Worm (Caenorhabditis elegans) whole organism, young adult: ENCODE measurements around the gene Y54G9A.5.
A peak's percentile ranks its signal among the peaks of the same experiment; 100 is the strongest.

ENCODE experiments used
- F33H1.4 ChIP-seq: fragments of 200-800 bp; sonication (Bioruptor generic); IDR thresholded peaks from 2 replicates; pipeline ENCODE4 v1.3.6; 2022; ENCODE audit warnings: missing genetic modification reagents, missing genetic modification characterization, missing compliant biosample characterization
- F37B4.10 ChIP-seq: fragments of 200-800 bp; sonication (Bioruptor generic); IDR thresholded peaks from 2 replicates; pipeline ENCODE4 v1.3.6; 2022; ENCODE audit warnings: missing genetic modification characterization, missing compliant biosample characterization
- Y56A3A.18 ChIP-seq: fragments of 200-800 bp; sonication (Bioruptor generic); IDR thresholded peaks from 2 replicates; pipeline ENCODE4 v1.3.6; 2022; ENCODE audit warnings: missing genetic modification reagents, missing genetic modification characterization, missing compliant biosample characterization
- Y79H2A.3 ChIP-seq: fragments of 200-800 bp; sonication (Bioruptor generic); conservative IDR thresholded peaks from 2 replicates; pipeline ENCODE4 v1.3.6; 2022; ENCODE audit warnings: missing genetic modification reagents, missing genetic modification characterization, missing compliant biosample characterization
- akir-1 ChIP-seq: fragments of 200-800 bp; sonication (Bioruptor generic); optimal IDR thresholded peaks from 2 replicates; lab custom pipeline; 2018; ENCODE audit warnings: mild to moderate bottlenecking, missing genetic modification characterization, moderate library complexity, missing compliant biosample characterization
- aptf-2 ChIP-seq: fragments of 200-800 bp; sonication (Bioruptor generic); conservative IDR thresholded peaks from 2 replicates; pipeline ENCODE4 v1.3.6; 2022; ENCODE audit warnings: missing genetic modification reagents, missing genetic modification characterization, missing compliant biosample characterization
- athp-1 ChIP-seq: sonication (generic microtip); optimal IDR thresholded peaks from 2 replicates; lab custom pipeline; 2017; ENCODE audit warnings: mild to moderate bottlenecking, missing genetic modification characterization, missing compliant biosample characterization
- bed-1 ChIP-seq: fragments of 200-800 bp; sonication (Bioruptor generic); IDR thresholded peaks from 2 replicates; pipeline ENCODE4 v1.3.6; 2022; ENCODE audit warnings: missing genetic modification reagents, missing genetic modification characterization, missing compliant biosample characterization
- ceh-40 ChIP-seq: fragments of 200-800 bp; sonication (Bioruptor generic); IDR thresholded peaks from 2 replicates; pipeline ENCODE4 v1.3.6; 2022; ENCODE audit warnings: missing genetic modification characterization, missing compliant biosample characterization
- chd-7 ChIP-seq: sonication (generic microtip); optimal IDR thresholded peaks from 2 replicates; lab custom pipeline; 2016; ENCODE audit warnings: mild to moderate bottlenecking, missing genetic modification characterization, moderate library complexity, missing compliant biosample characterization
- dox-1 ChIP-seq: fragments of 200-800 bp; sonication (Bioruptor generic); IDR thresholded peaks from 2 replicates; pipeline ENCODE4 v1.3.6; 2022; ENCODE audit warnings: missing genetic modification reagents, missing genetic modification characterization, missing compliant biosample characterization
- dpff-1 ChIP-seq: sonication (generic microtip); optimal IDR thresholded peaks from 2 replicates; lab custom pipeline; 2017; ENCODE audit warnings: mild to moderate bottlenecking, missing genetic modification characterization, missing compliant biosample characterization
- efl-1 ChIP-seq: fragments of 150-350 bp; optimal IDR thresholded peaks from 2 replicates; lab custom pipeline; 2014; ENCODE audit warnings: missing biosample characterization, missing genetic modification reagents, missing genetic modification characterization
- fkh-3 ChIP-seq: sonication (generic microtip); optimal IDR thresholded peaks from 2 replicates; lab custom pipeline; 2016; ENCODE audit warnings: mild to moderate bottlenecking, missing genetic modification characterization, missing compliant biosample characterization
- him-1 ChIP-seq: sonication (generic microtip); optimal IDR thresholded peaks from 2 replicates; lab custom pipeline; 2016; ENCODE audit warnings: missing genotype, missing genetic modification reagents, missing genetic modification characterization, missing compliant biosample characterization
- hmg-1.2 ChIP-seq: fragments of 200-800 bp; sonication (Bioruptor generic); IDR thresholded peaks from 2 replicates; pipeline ENCODE4 v1.3.6; 2022; ENCODE audit warnings: missing genetic modification reagents, missing genetic modification characterization, missing compliant biosample characterization
- hrde-1 ChIP-seq: sonication (generic microtip); optimal IDR thresholded peaks from 2 replicates; lab custom pipeline; 2016; ENCODE audit warnings: missing genetic modification characterization, mild to moderate bottlenecking, missing compliant biosample characterization, moderate library complexity, missing genotype, missing genetic modification reagents, borderline replicate concordance
- hsf-1 ChIP-seq: fragments of 200-800 bp; sonication (Bioruptor generic); IDR thresholded peaks from 2 replicates; pipeline ENCODE4 v1.3.6; 2022; ENCODE audit warnings: missing genetic modification reagents, missing genetic modification characterization, missing compliant biosample characterization
- lin-40 ChIP-seq: sonication (generic microtip); optimal IDR thresholded peaks from 2 replicates; lab custom pipeline; 2016; ENCODE audit warnings: missing genetic modification characterization, mild to moderate bottlenecking, missing compliant biosample characterization, missing genotype, missing genetic modification reagents
- lsy-27 ChIP-seq: sonication (generic microtip); optimal IDR thresholded peaks from 2 replicates; lab custom pipeline; 2017; ENCODE audit warnings: missing genetic modification characterization, mild to moderate bottlenecking, missing compliant biosample characterization, antibody characterized with exemption, missing genotype, borderline replicate concordance; ENCODE audit not compliant: insufficient read depth
- madf-10 ChIP-seq: sonication (generic microtip); optimal IDR thresholded peaks from 2 replicates; lab custom pipeline; 2016; ENCODE audit warnings: mild to moderate bottlenecking, missing genetic modification characterization, missing compliant biosample characterization
- madf-3 ChIP-seq: fragments of 200-800 bp; sonication (Bioruptor generic); IDR thresholded peaks from 2 replicates; pipeline ENCODE4 v1.3.6; 2022; ENCODE audit warnings: missing genetic modification reagents, missing genetic modification characterization, missing compliant biosample characterization
- nfyb-1 ChIP-seq: fragments of 200-800 bp; sonication (Bioruptor generic); IDR thresholded peaks from 2 replicates; pipeline ENCODE4 v1.3.6; 2022; ENCODE audit warnings: missing genetic modification reagents, missing genetic modification characterization, missing compliant biosample characterization
- nhr-120 ChIP-seq: fragments of 200-800 bp; sonication (Bioruptor generic); IDR thresholded peaks from 2 replicates; pipeline ENCODE4 v1.3.6; 2022; ENCODE audit warnings: missing genetic modification characterization, missing compliant biosample characterization
- nhr-179 ChIP-seq: sonication (generic microtip); optimal IDR thresholded peaks from 2 replicates; lab custom pipeline; 2016; ENCODE audit warnings: mild to moderate bottlenecking, missing genetic modification characterization, missing compliant biosample characterization
- nhr-27 ChIP-seq: fragments of 200-800 bp; sonication (Bioruptor generic); optimal IDR thresholded peaks from 2 replicates; lab custom pipeline; 2018; ENCODE audit warnings: mild to moderate bottlenecking, missing genetic modification characterization, moderate library complexity, missing compliant biosample characterization
- nhr-80 ChIP-seq: sonication (generic microtip); optimal IDR thresholded peaks from 2 replicates; lab custom pipeline; 2016; ENCODE audit warnings: missing genetic modification characterization, missing compliant biosample characterization
- nhr-90 ChIP-seq: sonication (generic microtip); optimal IDR thresholded peaks from 2 replicates; lab custom pipeline; 2016; ENCODE audit warnings: missing genotype, mild to moderate bottlenecking, missing genetic modification characterization, missing compliant biosample characterization
- repo-1 ChIP-seq: sonication (generic microtip); optimal IDR thresholded peaks from 2 replicates; lab custom pipeline; 2017; ENCODE audit warnings: mild to moderate bottlenecking, missing genetic modification characterization, missing compliant biosample characterization
- sea-2 ChIP-seq: fragments of 200-800 bp; sonication (Bioruptor generic); IDR thresholded peaks from 2 replicates; pipeline ENCODE4 v1.3.6; 2022; ENCODE audit warnings: missing genetic modification characterization, missing compliant biosample characterization
- snpc-4 ChIP-seq, 5 experiments: fragments of 150-350 bp in 1 of 5; sonication (generic microtip) in 4 of 5; optimal IDR thresholded peaks; 2 replicates each; lab custom pipeline; 2014 to 2018; ENCODE audit warnings: missing genetic modification characterization in 5 of 5, missing biosample characterization in 3 of 5, antibody characterized with exemption in 2 of 5, mild to moderate bottlenecking in 2 of 5, missing compliant biosample characterization in 2 of 5, missing genotype in 2 of 5, moderate library complexity in 2 of 5, missing genetic modification reagents in 1 of 5
- tbp1 ChIP-seq: fragments of 200-800 bp; sonication (Bioruptor generic); optimal IDR thresholded peaks from 2 replicates; lab custom pipeline; 2018; ENCODE audit warnings: mild to moderate bottlenecking, missing genetic modification characterization, missing compliant biosample characterization
- xnd-1 ChIP-seq: sonication (generic microtip); optimal IDR thresholded peaks from 2 replicates; lab custom pipeline; 2016; ENCODE audit warnings: missing genotype, missing genetic modification reagents, missing genetic modification characterization, missing compliant biosample characterization
- zfh-2 ChIP-seq: fragments of 200-800 bp; sonication (Bioruptor generic); conservative IDR thresholded peaks from 2 replicates; pipeline ENCODE4 v1.3.6; 2022; ENCODE audit warnings: missing genetic modification reagents, missing genetic modification characterization, missing compliant biosample characterization
- ztf-18 ChIP-seq: sonication (generic microtip); optimal IDR thresholded peaks from 2 replicates; lab custom pipeline; 2016; ENCODE audit warnings: missing genotype, mild to moderate bottlenecking, missing genetic modification characterization, missing compliant biosample characterization
- ztf-26 ChIP-seq: sonication (generic microtip); optimal IDR thresholded peaks from 2 replicates; lab custom pipeline; 2017; ENCODE audit warnings: missing genetic modification characterization, missing compliant biosample characterization

Gene Y54G9A.5

DNA sequence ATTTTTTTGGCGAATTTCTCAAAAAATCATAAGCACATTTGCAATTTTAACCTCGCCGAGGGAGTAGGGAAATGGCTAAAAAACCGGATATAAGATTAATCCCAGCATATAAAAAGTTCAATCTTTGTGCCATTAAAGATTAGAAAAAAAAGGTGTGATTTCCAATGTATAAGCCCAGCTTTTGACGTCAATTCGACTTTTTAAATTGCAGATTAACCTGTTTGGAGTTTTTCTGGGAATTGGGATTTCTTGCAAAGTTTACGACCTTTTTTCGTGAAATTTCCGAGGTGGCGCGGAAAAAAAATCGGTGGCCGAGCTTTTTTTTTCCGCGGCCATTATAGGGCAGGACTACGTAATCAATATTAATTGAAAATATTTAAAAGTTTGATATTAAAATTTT, 25.1 kb upstream of the Y54G9A.5 start:
- TF ChIP-seq athp-1 = no peak
- no peak for TF ChIP-seq Y56A3A.18 (GFP tag; lab: Robert Waterston, UW)
- no peak for TF ChIP-seq hrde-1 (tag; lab: Kevin White, UChicago)
- no peak for TF ChIP-seq bed-1

DNA sequence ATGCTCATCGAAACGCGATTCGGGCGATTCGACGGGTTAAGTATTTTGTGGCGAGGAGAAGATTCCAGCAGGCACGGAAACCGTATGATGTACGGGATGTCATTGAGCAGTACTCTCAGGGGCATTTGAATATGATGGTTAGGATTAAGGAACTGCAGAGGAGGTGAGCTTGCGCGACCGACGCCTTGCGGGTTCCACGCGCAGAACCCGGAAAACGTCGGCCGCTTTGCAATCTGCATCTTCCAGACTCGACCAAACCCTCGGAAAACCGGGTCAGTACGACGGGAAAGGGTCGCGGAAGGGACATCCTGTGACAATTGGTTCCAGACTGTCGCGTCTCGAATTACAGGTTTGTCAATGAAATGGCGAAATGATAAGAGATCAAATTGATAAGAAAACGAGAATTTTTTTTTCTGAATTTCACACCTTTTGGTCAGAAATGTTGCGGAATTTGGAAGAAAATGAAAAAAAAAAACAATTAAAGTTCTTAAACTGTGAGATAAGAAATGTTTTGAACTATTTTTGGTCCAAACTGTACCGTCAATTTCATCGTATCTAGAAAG, 11.2 kb upstream of the Y54G9A.5 start:
- TF ChIP-seq zfh-2 (peak; percentile 62; the same call in 1 of the 2 replicates), sea-2 (GFP tag; lab: Robert Waterston, UW) (no peak), nhr-90 (tag; lab: Kevin White, UChicago) (no peak), nhr-27 (tag; lab: Kevin White, UChicago) (no peak), snpc-4 (GFP tag; optimal IDR thresholded peaks at IDR 0.05; lab: Kevin White, UChicago) (no peak), snpc-4 (tag; optimal IDR thresholded peaks at IDR 0.05; lab: Kevin White, UChicago) (peak in 3 of 4 experiments; percentile 40 to 50 (median 46)), dox-1 (GFP tag; lab: Robert Waterston, UW) (0 out of 2 replicates have a peak, but pooled peaks have one; percentile 5), nhr-80 (tag; lab: Kevin White, UChicago) (peak; percentile 61), F37B4.10 (GFP tag; lab: Robert Waterston, UW) (no peak)

DNA sequence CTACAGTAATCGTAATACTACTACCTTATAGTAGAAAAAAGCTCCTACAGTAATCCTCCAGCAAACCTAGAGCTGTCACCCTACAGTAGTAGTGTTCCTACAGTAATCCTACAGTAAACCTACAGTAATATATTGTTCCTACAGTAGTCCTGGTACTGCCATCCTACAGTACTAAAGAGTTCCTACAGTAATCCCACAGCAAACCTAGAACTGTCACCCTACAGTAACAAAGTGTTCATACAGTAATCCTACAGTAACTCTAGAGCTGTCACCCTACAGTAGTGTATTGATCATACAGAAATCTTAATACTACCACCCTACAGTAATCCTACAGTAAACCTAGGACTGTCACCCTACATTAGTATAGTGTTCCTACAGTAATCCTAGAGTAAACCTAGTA, 9.6 kb upstream of the Y54G9A.5 start:
- TF ChIP-seq ztf-26 (tag; lab: Kevin White, UChicago) = no peak
- no peak for TF ChIP-seq efl-1
- TF ChIP-seq ztf-18 (tag; lab: Kevin White, UChicago) = no peak
- no peak for TF ChIP-seq repo-1
- TF ChIP-seq athp-1 = no peak

DNA sequence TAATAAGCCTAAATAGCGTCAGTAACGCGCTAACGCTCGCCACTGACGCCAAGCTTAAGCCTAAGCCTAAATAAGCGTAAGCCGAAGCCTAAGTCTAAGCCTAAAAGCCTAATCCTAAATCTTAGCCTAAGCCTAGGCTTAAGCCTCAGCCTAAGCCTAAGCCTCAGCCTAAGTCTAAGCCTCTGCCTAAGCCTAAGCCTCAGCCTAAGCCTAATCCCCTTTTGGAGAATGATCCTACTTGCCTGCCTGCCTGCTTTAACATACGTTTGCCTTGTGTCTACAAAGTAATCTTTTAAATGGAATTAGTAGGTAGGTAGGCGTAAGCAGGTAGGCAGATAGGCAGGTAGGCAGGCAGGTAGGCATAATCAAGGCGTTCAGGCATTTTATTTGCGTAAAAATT, 7.5 kb upstream of the Y54G9A.5 start:
- TF ChIP-seq Y79H2A.3 (GFP tag; lab: Robert Waterston, UW) (no peak), aptf-2 (GFP tag; lab: Robert Waterston, UW) (no peak), repo-1 (no peak), fkh-3 (no peak), xnd-1 (tag; lab: Kevin White, UChicago) (no peak)
- TF ChIP-seq, all 124 proteins: peak for 0

DNA sequence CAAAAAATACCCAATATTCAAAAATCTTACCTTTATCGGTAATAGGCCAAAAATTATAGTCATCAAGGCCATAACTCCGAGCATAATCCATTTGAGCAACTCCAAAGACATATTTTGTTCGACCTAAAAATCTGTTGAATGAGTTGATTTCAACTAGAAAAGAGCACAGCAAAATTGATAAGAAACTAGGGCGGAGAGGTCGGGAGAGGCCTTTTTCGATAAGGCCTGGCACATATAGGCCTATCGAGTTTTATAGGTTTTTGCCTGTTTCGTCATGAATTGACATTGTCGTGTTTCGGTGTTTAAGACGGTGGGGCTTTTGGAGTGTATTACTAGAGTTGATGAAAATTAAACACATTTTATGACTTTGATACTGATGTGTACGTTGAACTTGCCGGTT, 7.1 kb upstream of the Y54G9A.5 start, which contains the start of gene zipt-2.3:
zipt-2.3 (minus strand) TSS at position 147 of the 400 bp plus-strand sequence.
- TF ChIP-seq nhr-80 (tag; lab: Kevin White, UChicago) = peak; percentile 85
- no peak for TF ChIP-seq akir-1

DNA sequence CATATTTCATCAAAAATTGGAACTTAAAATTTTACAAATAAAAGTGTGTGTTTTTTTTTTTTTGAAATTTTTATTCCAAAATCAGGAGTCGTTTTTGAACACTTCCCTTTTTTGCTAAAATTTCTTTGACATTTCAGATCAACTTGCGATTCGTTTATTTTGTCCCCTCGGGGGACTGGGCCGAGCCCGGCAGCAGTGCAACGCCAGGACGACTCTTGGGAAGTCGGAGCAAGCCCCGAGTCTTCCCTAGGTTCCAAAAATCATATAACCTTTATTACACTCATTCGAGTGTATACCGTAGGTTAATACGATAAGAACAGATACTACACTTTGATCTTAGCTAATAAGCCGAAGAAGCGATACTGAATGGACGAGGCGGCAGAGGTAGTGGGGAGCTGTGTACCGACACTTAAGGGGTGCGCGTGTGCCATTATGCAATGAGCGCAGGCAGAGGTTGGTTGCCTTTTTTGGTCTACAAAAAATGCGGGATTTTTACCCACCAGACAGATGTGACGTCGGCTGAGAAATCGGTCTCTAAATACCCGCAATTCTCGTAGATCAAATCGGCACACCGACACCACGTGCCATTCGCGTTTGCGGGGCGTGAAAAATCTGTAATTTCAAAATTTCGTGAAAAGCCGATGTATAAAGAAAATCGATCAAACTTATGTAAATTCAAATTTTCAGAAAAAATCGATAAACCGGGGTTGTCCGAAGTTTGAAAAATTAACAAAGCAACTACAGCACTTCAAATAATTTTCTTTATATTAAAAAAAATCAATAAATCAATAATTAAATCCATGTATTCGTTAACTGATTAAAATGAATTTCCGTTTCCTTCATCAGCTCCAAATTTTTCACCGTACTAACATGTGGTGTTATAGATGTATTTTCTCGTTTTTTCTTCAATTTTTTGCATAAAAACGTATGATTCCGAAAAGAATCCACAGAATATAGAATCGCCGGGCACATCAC, 5.1 kb upstream of the Y54G9A.5 start:
- no peak for TF ChIP-seq lsy-27 (tag; lab: Kevin White, UChicago)
- no peak for TF ChIP-seq lin-40 (tag; lab: Kevin White, UChicago)
- TF ChIP-seq F33H1.4 = peak; percentile 48
- peak; percentile 80 for TF ChIP-seq hmg-1.2 (GFP tag; lab: Robert Waterston, UW)
- peak; percentile 14; the same call in 1 of the 2 replicates for TF ChIP-seq hsf-1 (GFP tag; lab: Robert Waterston, UW)
- no peak for TF ChIP-seq nhr-120 (GFP tag; lab: Robert Waterston, UW)
- TF ChIP-seq him-1 (tag; lab: Kevin White, UChicago) = no peak
- TF ChIP-seq ceh-40 (GFP tag; lab: Robert Waterston, UW) = no peak
- peak; percentile 63 for TF ChIP-seq snpc-4 (GFP tag; optimal IDR thresholded peaks at IDR 0.05; lab: Kevin White, UChicago)
- peak in 3 of 4 experiments; percentile 76 to 95 (median 89) for TF ChIP-seq snpc-4 (tag; optimal IDR thresholded peaks at IDR 0.05; lab: Kevin White, UChicago)
- TF ChIP-seq tbp1 (GFP tag; lab: Kevin White, UChicago) = peak; percentile 60
- TF ChIP-seq efl-1 = peak; percentile 50
- no peak for TF ChIP-seq ztf-18 (tag; lab: Kevin White, UChicago)
- no peak for TF ChIP-seq chd-7 (tag; lab: Kevin White, UChicago)
- 0 out of 2 replicates have a peak, but pooled peaks have one; percentile 22 for TF ChIP-seq madf-3
- TF ChIP-seq zfh-2 = peak; percentile 30; the same call in 1 of the 2 replicates
- no peak for TF ChIP-seq nhr-179 (tag; lab: Kevin White, UChicago)
- TF ChIP-seq madf-10 = no peak
- TF ChIP-seq nfyb-1 (GFP tag; lab: Robert Waterston, UW) = no peak
- no peak for TF ChIP-seq dpff-1 (tag; lab: Kevin White, UChicago)
